Fruit fly (Drosophila melanogaster): Measurements from ENCODE around the gene Arl1.

Gene Arl1

DNA sequence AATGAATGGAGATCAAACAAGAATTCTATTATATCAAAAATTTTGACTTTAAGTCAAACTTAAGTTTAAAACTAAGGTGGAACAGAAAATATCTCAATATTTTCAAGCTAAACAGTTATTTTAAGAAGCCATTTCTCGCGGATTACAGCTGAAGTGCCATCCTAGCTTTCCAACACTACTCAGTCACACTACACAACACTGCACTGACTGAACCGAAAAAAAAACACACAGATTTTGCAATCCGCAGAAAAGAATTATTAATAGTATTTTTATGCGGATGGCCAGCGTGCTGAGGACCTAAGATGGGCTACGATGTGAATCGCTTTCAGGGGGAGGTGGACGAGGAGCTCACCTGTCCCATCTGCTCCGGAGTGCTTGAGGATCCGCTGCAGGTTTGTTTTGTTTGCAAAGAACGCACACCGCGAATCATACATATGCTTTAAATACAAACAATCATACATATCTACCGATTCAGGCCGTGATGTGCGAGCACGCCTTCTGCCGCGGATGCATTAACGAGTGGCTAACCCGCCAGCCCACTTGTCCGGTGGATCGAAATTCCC is 26.4 kb upstream of the Arl1 start, which contains the start of gene elgi (continued):
- TF ChIP-seq pb (GFP tag; optimal IDR thresholded peaks at IDR 0.05) (no peak), Gsc (GFP tag; IDR thresholded peaks at IDR 0.05) (no peak), ewg (GFP tag; optimal IDR thresholded peaks at IDR 0.05) (no peak), fd64A (GFP tag; optimal IDR thresholded peaks at IDR 0.05) (no peak), cas (GFP tag; IDR thresholded peaks at IDR 0.05) (0 out of 2 replicates have a peak, but pooled peaks have one; percentile 23), CG2712 (tag; optimal IDR thresholded peaks at IDR 0.05) (peak; percentile 37), CG6683 (GFP tag; optimal IDR thresholded peaks at IDR 0.05) (no peak), sna (GFP tag; IDR thresholded peaks at IDR 0.05; ENCODE audit: partially characterized antibody) (no peak), ro (GFP tag; IDR thresholded peaks at IDR 0.05) (no peak), D19A (tag; optimal IDR thresholded peaks at IDR 0.05) (no peak), CG17829 (tag; optimal IDR thresholded peaks at IDR 0.05) (peak; percentile 4), dm (GFP tag; optimal IDR thresholded peaks at IDR 0.05) (peak; percentile 11), CG31224 (GFP tag; IDR thresholded peaks at IDR 0.05) (no peak), chif (GFP tag; optimal IDR thresholded peaks at IDR 0.05) (peak; percentile 35 to 63), CG3407 (GFP tag; optimal IDR thresholded peaks at IDR 0.05) (no peak), CG3847 (GFP tag; IDR thresholded peaks at IDR 0.05) (peak; percentile 77), hbn (GFP tag; IDR thresholded peaks at IDR 0.05; ENCODE audit: partially characterized antibody) (no peak), prd (optimal IDR thresholded peaks at IDR 0.05) (no peak), prd (GFP tag; IDR thresholded peaks at IDR 0.05) (0 out of 3 replicates have a peak, but pooled peaks have one; percentile 9), Ptx1 (GFP tag; IDR thresholded peaks at IDR 0.05) (peak; percentile 46), psq (GFP tag; optimal IDR thresholded peaks at IDR 0.05) (no peak), CG11696 (GFP tag; IDR thresholded peaks at IDR 0.05) (no peak), Abd-B (GFP tag; optimal IDR thresholded peaks at IDR 0.05) (no peak), Xrp1 (GFP tag; IDR thresholded peaks at IDR 0.05) (peak; percentile 65), sens-2 (GFP tag; IDR thresholded peaks at IDR 0.05) (no peak), Dp (GFP tag; optimal IDR thresholded peaks at IDR 0.05) (peak; percentile 8), CG8089 (GFP tag; optimal IDR thresholded peaks at IDR 0.05) (peak; percentile 20), CG17359 (tag; optimal IDR thresholded peaks at IDR 0.05) (peak; percentile 34), CG43689 (GFP tag; IDR thresholded peaks at IDR 0.05) (no peak), Dfd (GFP tag; optimal IDR thresholded peaks at IDR 0.05) (no peak), CG6272 (GFP tag; IDR thresholded peaks at IDR 0.05) (no peak), CG8924 (tag; optimal IDR thresholded peaks at IDR 0.05) (peak; percentile 4), CG42726 (GFP tag; IDR thresholded peaks at IDR 0.05; ENCODE audit: partially characterized antibody) (no peak), CG17186 (GFP tag; optimal IDR thresholded peaks at IDR 0.05) (no peak), gcm2 (GFP tag; optimal IDR thresholded peaks at IDR 0.05) (no peak), sqz (GFP tag; optimal IDR thresholded peaks at IDR 0.05) (peak; percentile 96), NK7.1 (GFP tag; optimal IDR thresholded peaks at IDR 0.05) (no peak), CG11723 (GFP tag; optimal IDR thresholded peaks at IDR 0.05) (no peak), CG2889 (GFP tag; IDR thresholded peaks at IDR 0.05) (no peak), BtbVII (GFP tag; optimal IDR thresholded peaks at IDR 0.05) (no peak), Atf6 (GFP tag; IDR thresholded peaks at IDR 0.05) (peak; percentile 28; the same call in 1 of the 2 replicates), Jarid2 (GFP tag; optimal IDR thresholded peaks at IDR 0.05) (no peak), CG1647 (GFP tag; optimal IDR thresholded peaks at IDR 0.05) (peak; percentile 44), CG18599 (GFP tag; optimal IDR thresholded peaks at IDR 0.05) (peak; percentile 65), CG30403 (GFP tag; optimal IDR thresholded peaks at IDR 0.05) (peak; percentile 76), al (GFP tag; IDR thresholded peaks at IDR 0.05) (no peak), GATAe (GFP tag; conservative IDR thresholded peaks at IDR 0.05) (no peak), tin (GFP tag; optimal IDR thresholded peaks at IDR 0.05) (peak; percentile 62), Rx (GFP tag; IDR thresholded peaks at IDR 0.05) (no peak), CG14441 (GFP tag; IDR thresholded peaks at IDR 0.05) (peak; percentile 45; the same call in 1 of the 2 replicates), cg (GFP tag; optimal IDR thresholded peaks at IDR 0.05) (no peak)
